Fruit fly (Drosophila melanogaster): ENCODE results near the gene spartin.

spartin gene

dm6 chr3R:4658991-4659933 lies 4.7 kb downstream of the spartin start, which contains the start of gene smash (continued):
- TF ChIP-seq tgo (GFP tag; IDR thresholded peaks at IDR 0.05) (peak; percentile 15; the same call in 2 of the 3 replicates), sob (GFP tag; IDR thresholded peaks at IDR 0.05) (peak; percentile 48), cas (GFP tag; IDR thresholded peaks at IDR 0.05) (no peak), Dp (GFP tag; optimal IDR thresholded peaks at IDR 0.05) (peak; percentile 47), HHEX (GFP tag; optimal IDR thresholded peaks at IDR 0.05) (peak; percentile 14), slou (GFP tag; optimal IDR thresholded peaks at IDR 0.05) (no peak), pan (optimal IDR thresholded peaks at IDR 0.05) (no peak), pan (GFP tag; optimal IDR thresholded peaks at IDR 0.05 in 1 of 2, IDR thresholded peaks at IDR 0.05 in 1 of 2) (peak in 1 of 2 experiments; percentile 38), zfh2 (GFP tag; optimal IDR thresholded peaks at IDR 0.05) (peak; percentile 12), CG1024 (GFP tag; IDR thresholded peaks at IDR 0.05) (peak; percentile 10; the same call in 1 of the 2 replicates), BtbVII (GFP tag; optimal IDR thresholded peaks at IDR 0.05) (peak; percentile 16), CrebB (tag; optimal IDR thresholded peaks at IDR 0.05) (peak; percentile 37), ara (GFP tag; IDR thresholded peaks at IDR 0.05) (no peak), CG17359 (tag; optimal IDR thresholded peaks at IDR 0.05) (peak; percentile 27), Dll (GFP tag; IDR thresholded peaks at IDR 0.05; ENCODE audit: partially characterized antibody) (0 out of 4 replicates have a peak, but pooled peaks have one; percentile 34), CG4707 (GFP tag; optimal IDR thresholded peaks at IDR 0.05) (no peak), hkb (optimal IDR thresholded peaks at IDR 0.05) (no peak), hkb (GFP tag; IDR thresholded peaks at IDR 0.05) (peak; percentile 58), trem (tag; optimal IDR thresholded peaks at IDR 0.05) (peak; percentile 61), caup (GFP tag; optimal IDR thresholded peaks at IDR 0.05; ENCODE audit: severe bottlenecking) (peak; percentile 19), lov (optimal IDR thresholded peaks at IDR 0.05) (no peak), lov (GFP tag; IDR thresholded peaks at IDR 0.05) (peak; percentile 49; the same call in 1 of the 3 replicates), zfh1 (GFP tag; IDR thresholded peaks at IDR 0.05) (peak; percentile 16; the same call in 1 of the 3 replicates), Opbp (GFP tag; IDR thresholded peaks at IDR 0.05; ENCODE audit: partially characterized antibody) (peak; percentile 74), D (optimal IDR thresholded peaks at IDR 0.05) (peak; percentile 23), D (GFP tag; optimal IDR thresholded peaks at IDR 0.05) (no peak), CG34224 (GFP tag; IDR thresholded peaks at IDR 0.05; ENCODE audit: partially characterized antibody) (peak; percentile 33; the same call in 1 of the 3 replicates), CG16779 (GFP tag; IDR thresholded peaks at IDR 0.05) (peak; percentile 76), CG6175 (GFP tag; IDR thresholded peaks at IDR 0.05) (peak; percentile 52; the same call in 1 of the 3 replicates), lbe (GFP tag; optimal IDR thresholded peaks at IDR 0.05) (peak; percentile 28), pita (GFP tag; optimal IDR thresholded peaks at IDR 0.05) (peak; percentile 55), bbx (GFP tag; IDR thresholded peaks at IDR 0.05; ENCODE audit: partially characterized antibody) (peak; percentile 67), NK7.1 (GFP tag; optimal IDR thresholded peaks at IDR 0.05) (peak; percentile 23), ssp (GFP tag; IDR thresholded peaks at IDR 0.05) (no peak), CG11695 (GFP tag; IDR thresholded peaks at IDR 0.05) (no peak), HLHmδ (GFP tag; optimal IDR thresholded peaks at IDR 0.05) (peak; percentile 88), sens (GFP tag) (peak; percentile 82), Ets65A (GFP tag) (peak; percentile 30), hb (GFP tag; IDR thresholded peaks at IDR 0.05; ENCODE audit: partially characterized antibody) (peak; percentile 65; the same call in 1 of the 3 replicates), Optix (GFP tag; IDR thresholded peaks at IDR 0.05) (no peak), CG9727 (GFP tag; optimal IDR thresholded peaks at IDR 0.05) (peak; percentile 28), h (optimal IDR thresholded peaks at IDR 0.05) (no peak), CG15073 (GFP tag; optimal IDR thresholded peaks at IDR 0.05) (no peak), CG10274 (GFP tag; optimal IDR thresholded peaks at IDR 0.05) (peak; percentile 6), HmgD (GFP tag; optimal IDR thresholded peaks at IDR 0.05) (peak; percentile 71), ken (GFP tag; IDR thresholded peaks at IDR 0.05) (0 out of 3 replicates have a peak, but pooled peaks have one; percentile 44), bab2 (GFP tag; optimal IDR thresholded peaks at IDR 0.05) (no peak), CG2889 (GFP tag; IDR thresholded peaks at IDR 0.05) (0 out of 3 replicates have a peak, but pooled peaks have one; percentile 17), CG33213 (GFP tag; optimal IDR thresholded peaks at IDR 0.05) (peak; percentile 98)

All from whole organism, embryonic.